Fruit fly (Drosophila melanogaster): ENCODE data around the gene CG3407.
A peak's percentile ranks its signal among the peaks of the same experiment; 100 is the strongest.

Gene CG3407

DNA sequence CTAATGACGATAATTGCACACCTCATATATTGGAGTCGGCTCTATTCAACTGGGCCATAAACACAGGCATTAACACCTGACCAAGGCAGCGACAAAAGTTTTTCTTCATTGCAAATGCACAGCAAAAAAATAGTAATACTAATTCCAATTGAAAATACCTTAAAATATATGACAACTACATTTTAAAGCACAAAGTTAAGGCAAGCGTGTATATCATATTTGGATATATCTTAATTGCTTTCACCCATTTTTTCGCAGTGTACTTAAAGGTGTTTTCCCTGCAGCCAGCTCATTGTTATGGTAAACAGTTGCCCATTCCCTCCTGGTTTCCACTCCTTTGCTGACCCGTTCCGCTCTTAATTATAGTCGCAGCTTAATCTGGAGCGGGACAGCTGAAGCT is 27.8 kb upstream of the CG3407 start (continued):
- TF ChIP-seq Tbp (GFP tag; optimal IDR thresholded peaks at IDR 0.05): no peak
- no peak for TF ChIP-seq br (optimal IDR thresholded peaks at IDR 0.05)
- no peak for TF ChIP-seq seq (GFP tag; IDR thresholded peaks at IDR 0.05)
- TF ChIP-seq Deaf1 (tag; optimal IDR thresholded peaks at IDR 0.05): no peak
- no peak for TF ChIP-seq fd3F (GFP tag; optimal IDR thresholded peaks at IDR 0.05)
- TF ChIP-seq gsb (GFP tag; IDR thresholded peaks at IDR 0.05): no peak
- no peak for TF ChIP-seq E2f2 (GFP tag; IDR thresholded peaks at IDR 0.05)
- no peak for TF ChIP-seq tx (GFP tag; optimal IDR thresholded peaks at IDR 0.05)
- no peak for TF ChIP-seq Fer2 (tag; optimal IDR thresholded peaks at IDR 0.05)
- TF ChIP-seq CG13894 (tag; optimal IDR thresholded peaks at IDR 0.05): no peak
- TF ChIP-seq MESR4 (GFP tag; optimal IDR thresholded peaks at IDR 0.05): no peak
- peak in 1 of 2 experiments; percentile 11 for TF ChIP-seq dpn (GFP tag; optimal IDR thresholded peaks at IDR 0.05)
- TF ChIP-seq stc (GFP tag; IDR thresholded peaks at IDR 0.05): no peak
- TF ChIP-seq CG4328 (GFP tag; optimal IDR thresholded peaks at IDR 0.05): no peak
- TF ChIP-seq CG17568 (GFP tag; optimal IDR thresholded peaks at IDR 0.05): no peak
- no peak for TF ChIP-seq ems (GFP tag; optimal IDR thresholded peaks at IDR 0.05)
- no peak for TF ChIP-seq tll (GFP tag; optimal IDR thresholded peaks at IDR 0.05)
- peak; percentile 42 for TF ChIP-seq CG7839 (tag; optimal IDR thresholded peaks at IDR 0.05)
- TF ChIP-seq Hr78 (GFP tag; optimal IDR thresholded peaks at IDR 0.05): no peak
- peak; percentile 52 for TF ChIP-seq Oli (tag; optimal IDR thresholded peaks at IDR 0.05)
- TF ChIP-seq NfI (GFP tag; optimal IDR thresholded peaks at IDR 0.05): no peak
- peak; percentile 47 for TF ChIP-seq dmrt99B (tag; optimal IDR thresholded peaks at IDR 0.05)
- no peak for TF ChIP-seq CG15011 (GFP tag; optimal IDR thresholded peaks at IDR 0.05)
- peak; percentile 8 for TF ChIP-seq pnt (GFP tag; optimal IDR thresholded peaks at IDR 0.05)
- TF ChIP-seq CG42726 (GFP tag; IDR thresholded peaks at IDR 0.05; ENCODE audit: partially characterized antibody): no peak
- no peak for TF ChIP-seq crc (GFP tag; optimal IDR thresholded peaks at IDR 0.05)
- no peak for TF ChIP-seq Atf3 (GFP tag; optimal IDR thresholded peaks at IDR 0.05)
- TF ChIP-seq chm (GFP tag; IDR thresholded peaks at IDR 0.05): no peak
- TF ChIP-seq CG16863 (GFP tag; optimal IDR thresholded peaks at IDR 0.05): no peak
- TF ChIP-seq CG14965 (GFP tag; optimal IDR thresholded peaks at IDR 0.05; ENCODE audit: borderline replicate concordance): no peak
- no peak for TF ChIP-seq CG4404 (GFP tag; IDR thresholded peaks at IDR 0.05)
- no peak for TF ChIP-seq fu2 (GFP tag; optimal IDR thresholded peaks at IDR 0.05)
- no peak for TF ChIP-seq CG18476 (GFP tag; optimal IDR thresholded peaks at IDR 0.05)
- TF ChIP-seq repo (GFP tag; optimal IDR thresholded peaks at IDR 0.05): no peak
- no peak for TF ChIP-seq ken (GFP tag; IDR thresholded peaks at IDR 0.05)
- no peak for TF ChIP-seq ftz-f1 (GFP tag; optimal IDR thresholded peaks at IDR 0.05)
- TF ChIP-seq CG17385 (GFP tag; optimal IDR thresholded peaks at IDR 0.05): no peak
- TF ChIP-seq nerfin-2 (GFP tag; IDR thresholded peaks at IDR 0.05; ENCODE audit: partially characterized antibody): no peak
- no peak for TF ChIP-seq CG10462 (GFP tag; optimal IDR thresholded peaks at IDR 0.05)
- no peak for TF ChIP-seq eve (GFP tag; optimal IDR thresholded peaks at IDR 0.05)
- TF ChIP-seq CG15269 (tag; optimal IDR thresholded peaks at IDR 0.05): no peak
- TF ChIP-seq CG18764 (GFP tag; optimal IDR thresholded peaks at IDR 0.05): no peak
- no peak for TF ChIP-seq jumu (GFP tag; optimal IDR thresholded peaks at IDR 0.05)
- no peak for TF ChIP-seq insv (GFP tag; optimal IDR thresholded peaks at IDR 0.05)
- no peak for TF ChIP-seq ind (GFP tag; optimal IDR thresholded peaks at IDR 0.05)
- peak; percentile 49 for TF ChIP-seq CG6254 (GFP tag; optimal IDR thresholded peaks at IDR 0.05)
- 0 out of 2 replicates have a peak, but pooled peaks have one; percentile 40 for TF ChIP-seq CG1024 (GFP tag; IDR thresholded peaks at IDR 0.05)
- TF ChIP-seq pzg (GFP tag; optimal IDR thresholded peaks at IDR 0.05): no peak
- TF ChIP-seq CG12219 (GFP tag; optimal IDR thresholded peaks at IDR 0.05): no peak
- TF ChIP-seq CG11456 (GFP tag; IDR thresholded peaks at IDR 0.05): no peak
- no peak for TF ChIP-seq Scr (GFP tag; IDR thresholded peaks at IDR 0.05; ENCODE audit: partially characterized antibody)

Data from whole organism, embryonic.